Fruit fly (Drosophila melanogaster): ENCODE measurements around the gene CG10576.
A peak's percentile ranks its signal among the peaks of the same experiment; 100 is the strongest.

CG10576 gene

dm6 chr3L:5770817-5771425 lies 5.4 kb upstream of the CG10576 start (continued):
- peak; percentile 86 for TF ChIP-seq CG10631 (GFP tag; optimal IDR thresholded peaks at IDR 0.05)
- TF ChIP-seq topi (GFP tag; optimal IDR thresholded peaks at IDR 0.05): peak; percentile 89
- peak; percentile 89 for TF ChIP-seq acj6 (GFP tag; optimal IDR thresholded peaks at IDR 0.05)
- peak; percentile 90 for TF ChIP-seq CG32006 (GFP tag; optimal IDR thresholded peaks at IDR 0.05)
- peak; percentile 89 for TF ChIP-seq lz (GFP tag; optimal IDR thresholded peaks at IDR 0.05)
- TF ChIP-seq CG3919 (GFP tag; optimal IDR thresholded peaks at IDR 0.05): peak; percentile 86
- TF ChIP-seq CG6276 (GFP tag; optimal IDR thresholded peaks at IDR 0.05): no peak
- TF ChIP-seq CG6792 (GFP tag; optimal IDR thresholded peaks at IDR 0.05): peak; percentile 85
- peak; percentile 80 for TF ChIP-seq CG11762 (GFP tag; optimal IDR thresholded peaks at IDR 0.05; ENCODE audit: insufficient read depth)
- no peak for TF ChIP-seq fd85E (GFP tag; optimal IDR thresholded peaks at IDR 0.05)
- no peak for TF ChIP-seq CG4318 (GFP tag; optimal IDR thresholded peaks at IDR 0.05)

DNA sequence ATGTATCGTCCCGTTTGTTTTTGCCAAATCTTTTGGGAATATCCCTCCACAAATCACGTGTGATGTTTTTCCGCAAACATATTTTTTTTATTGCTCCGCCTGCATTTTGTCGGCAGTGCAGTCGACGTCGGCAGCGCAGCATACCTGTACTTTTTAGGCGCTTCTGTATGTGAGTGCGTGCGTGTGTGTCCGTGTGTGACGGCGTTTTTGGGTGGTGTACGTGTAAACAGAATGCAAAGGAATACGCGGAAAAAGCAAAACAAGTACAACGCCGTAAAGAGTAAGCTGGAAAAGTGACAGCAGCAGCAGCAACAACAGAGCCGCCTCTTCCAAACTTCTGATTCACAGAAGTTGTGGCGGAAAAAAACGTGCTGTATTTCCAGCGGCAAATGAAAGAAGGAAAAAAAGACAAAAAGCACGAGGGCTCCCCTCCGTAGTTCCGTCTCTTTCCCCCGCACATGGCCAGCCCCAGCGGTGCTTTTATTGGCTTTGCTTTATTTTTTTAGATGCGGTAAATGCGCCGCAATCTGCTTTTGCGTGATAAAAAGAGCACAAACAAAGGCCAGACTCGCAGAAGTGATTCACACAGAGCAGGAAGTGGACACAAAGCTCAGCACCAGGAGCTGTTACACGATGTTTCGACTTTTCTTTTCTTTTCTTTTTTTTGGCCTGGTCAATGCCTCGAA lies 4.8 kb upstream of the CG10576 start:
- TF ChIP-seq CG6808 (GFP tag; optimal IDR thresholded peaks at IDR 0.05) (peak; percentile 94), Gug (GFP tag; IDR thresholded peaks at IDR 0.05) (no peak), CG6854 (GFP tag; optimal IDR thresholded peaks at IDR 0.05) (peak; percentile 41), CG10631 (GFP tag; optimal IDR thresholded peaks at IDR 0.05) (no peak), CG8632 (GFP tag; optimal IDR thresholded peaks at IDR 0.05) (no peak), fd59A (GFP tag; optimal IDR thresholded peaks at IDR 0.05) (peak; percentile 62), topi (GFP tag; optimal IDR thresholded peaks at IDR 0.05) (no peak), Sox14 (GFP tag; optimal IDR thresholded peaks at IDR 0.05) (no peak), fd85E (GFP tag; optimal IDR thresholded peaks at IDR 0.05) (no peak), CG1621 (tag; optimal IDR thresholded peaks at IDR 0.05) (peak; percentile 85), fkh (GFP tag; optimal IDR thresholded peaks at IDR 0.05) (peak; percentile 37), Ets21C (GFP tag; optimal IDR thresholded peaks at IDR 0.05) (no peak), Hr38 (GFP tag; optimal IDR thresholded peaks at IDR 0.05) (no peak), CG8319 (GFP tag; optimal IDR thresholded peaks at IDR 0.05) (no peak), Hr4 (GFP tag; optimal IDR thresholded peaks at IDR 0.05) (no peak), CG3919 (GFP tag; optimal IDR thresholded peaks at IDR 0.05) (peak; percentile 12), Eip78C (GFP tag) (peak; percentile 79), cyc (GFP tag; optimal IDR thresholded peaks at IDR 0.05) (no peak), Eip75B (GFP tag; optimal IDR thresholded peaks at IDR 0.05) (peak; percentile 69), CG32006 (GFP tag; optimal IDR thresholded peaks at IDR 0.05) (peak; percentile 58), Lpt (GFP tag; optimal IDR thresholded peaks at IDR 0.05) (peak; percentile 57), CG16779 (tag; optimal IDR thresholded peaks at IDR 0.05) (peak; percentile 85), achi (GFP tag; optimal IDR thresholded peaks at IDR 0.05) (peak; percentile 39), CG6276 (GFP tag; optimal IDR thresholded peaks at IDR 0.05) (peak; percentile 77), Sox102F (GFP tag; optimal IDR thresholded peaks at IDR 0.05) (no peak), CG4318 (GFP tag; optimal IDR thresholded peaks at IDR 0.05) (no peak), CG10669 (GFP tag; optimal IDR thresholded peaks at IDR 0.05) (peak; percentile 78), spab (GFP tag; optimal IDR thresholded peaks at IDR 0.05) (peak; percentile 86), CG8119 (GFP tag; IDR thresholded peaks at IDR 0.05) (peak; percentile 84), eg (GFP tag; IDR thresholded peaks at IDR 0.05) (peak; percentile 66; the same call in 2 of the 3 replicates), acj6 (GFP tag; optimal IDR thresholded peaks at IDR 0.05) (no peak), OdsH (GFP tag; optimal IDR thresholded peaks at IDR 0.05) (no peak), Met (GFP tag; optimal IDR thresholded peaks at IDR 0.05) (no peak), CG11762 (GFP tag; optimal IDR thresholded peaks at IDR 0.05; ENCODE audit: insufficient read depth) (peak; percentile 53), CG11902 (GFP tag; optimal IDR thresholded peaks at IDR 0.05) (no peak), vri (GFP tag; optimal IDR thresholded peaks at IDR 0.05) (peak; percentile 59), pdm3 (GFP tag; optimal IDR thresholded peaks at IDR 0.05) (no peak), CG15336 (GFP tag; IDR thresholded peaks at IDR 0.05) (peak; percentile 52), dac (GFP tag; optimal IDR thresholded peaks at IDR 0.05) (peak; percentile 6), CG6792 (GFP tag; optimal IDR thresholded peaks at IDR 0.05) (peak; percentile 46), lz (GFP tag; optimal IDR thresholded peaks at IDR 0.05) (no peak), CG9139 (GFP tag; optimal IDR thresholded peaks at IDR 0.05) (peak; percentile 94), ss (GFP tag; optimal IDR thresholded peaks at IDR 0.05) (peak; percentile 94 to 97), Sox15 (GFP tag; optimal IDR thresholded peaks at IDR 0.05) (no peak), CG31627 (GFP tag; optimal IDR thresholded peaks at IDR 0.05) (no peak), Ets96B (tag; optimal IDR thresholded peaks at IDR 0.05) (peak; percentile 83)

All from whole organism, prepupa.